Worm (Caenorhabditis elegans): ENCODE measurements around the gene W02F12.4.

DNA sequence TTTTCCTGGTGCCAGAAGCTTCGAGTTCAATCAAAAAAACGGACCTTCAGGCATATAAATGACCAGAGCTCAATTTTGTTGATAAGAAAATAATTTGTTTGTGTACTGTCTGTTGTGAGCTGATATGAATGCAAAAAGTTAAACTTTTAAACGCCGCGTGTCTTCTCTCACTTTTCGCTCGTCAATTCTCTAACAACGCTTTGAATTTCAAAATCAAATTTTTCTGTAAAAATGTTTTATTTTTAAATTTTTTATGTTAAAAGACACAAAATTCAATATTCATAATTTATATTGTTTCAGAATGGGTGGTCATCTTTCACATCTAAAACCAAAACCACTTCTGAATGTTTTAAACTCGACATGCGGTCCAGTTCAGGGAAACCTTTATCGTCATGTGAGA, 32.8 kb downstream of the W02F12.4 start, which contains the start of gene cest-31:
- TF ChIP-seq dao-5 (tag; optimal IDR thresholded peaks at IDR 0.05) (no peak), him-1 (tag; optimal IDR thresholded peaks at IDR 0.05) (no peak), W03F9.2 (tag; optimal IDR thresholded peaks at IDR 0.05) (no peak)
